Worm (Caenorhabditis elegans): ENCODE data around the gene F40G12.7.

DNA sequence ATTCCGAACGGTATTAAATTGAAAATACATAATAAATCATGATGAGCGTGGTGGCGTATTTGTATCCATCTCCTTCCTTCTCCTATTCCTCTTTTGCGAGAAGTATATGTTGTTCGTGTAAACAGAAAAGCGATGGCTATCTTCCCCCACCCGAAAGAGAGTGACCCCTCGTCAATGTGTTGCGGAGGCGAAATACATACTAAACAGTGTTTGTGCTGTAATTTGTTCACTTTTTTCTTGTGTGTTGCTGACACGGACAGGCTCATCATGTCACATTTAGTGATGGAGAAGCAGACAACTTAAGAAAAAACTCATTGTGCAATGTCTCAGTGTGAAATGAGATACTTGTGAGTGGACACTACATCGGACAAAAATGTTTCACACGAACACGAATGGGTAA lies 42.7 kb upstream of the F40G12.7 start:
- TF ChIP-seq cog-1 (tag; optimal IDR thresholded peaks at IDR 0.05): no peak
- no peak for TF ChIP-seq ztf-29 (GFP tag; IDR thresholded peaks at IDR 0.05)
- no peak for TF ChIP-seq flt-1 (GFP tag; IDR thresholded peaks at IDR 0.05)
- TF ChIP-seq T22C8.4 (GFP tag; IDR thresholded peaks at IDR 0.05): no peak
- no peak for TF ChIP-seq ref-1 (GFP tag; conservative IDR thresholded peaks at IDR 0.05)
- TF ChIP-seq med-1 (GFP tag; optimal IDR thresholded peaks at IDR 0.05; ENCODE audit: insufficient read depth): no peak
- no peak for TF ChIP-seq tab-1 (GFP tag; IDR thresholded peaks at IDR 0.05)
- no peak for TF ChIP-seq klf-2 (GFP tag; conservative IDR thresholded peaks at IDR 0.05)

All from whole organism, midembryonic.